Fruit fly (Drosophila melanogaster): ENCODE results near the gene Alg13.

Gene Alg13

dm6 chr3R:29124128-29124527 is 14.2 kb downstream of the Alg13 start:
- TF ChIP-seq CTCF (optimal IDR thresholded peaks at IDR 0.05), result no peak

dm6 chr3R:29122817-29123611 is 15.4 kb downstream of the Alg13 start, which contains the start of the genes yem and Ctl2:
yem (minus strand) TSS chr3R:29122879.
Ctl2 (plus strand) TSS chr3R:29123370.
- TF ChIP-seq CG8478 (optimal IDR thresholded peaks at IDR 0.05) (no peak), CTCF (optimal IDR thresholded peaks at IDR 0.05) (no peak)

- no peak for TF ChIP-seq CTCF (optimal IDR thresholded peaks at IDR 0.05)
- no peak for TF ChIP-seq CG8478 (optimal IDR thresholded peaks at IDR 0.05)
Observed at dm6 chr3R:29116167-29116725, 22.1 kb downstream of the Alg13 start, which contains the start of gene Atg14. Atg14 (plus strand) TSS chr3R:29116391.

- TF ChIP-seq CTCF (optimal IDR thresholded peaks at IDR 0.05) (no peak), CG8478 (optimal IDR thresholded peaks at IDR 0.05) (no peak)
Observed at dm6 chr3R:29113392-29113791, 25.0 kb downstream of the Alg13 start.

- no peak for TF ChIP-seq CG8478 (optimal IDR thresholded peaks at IDR 0.05)
Observed at dm6 chr3R:29112398-29113150, 25.8 kb downstream of the Alg13 start, which contains the start of the genes alpha-Man-Ib and Pdhb. alpha-Man-Ib (minus strand) TSS chr3R:29112822. Pdhb (plus strand) TSS chr3R:29113071.

dm6 chr3R:29111795-29112194 is 26.6 kb downstream of the Alg13 start:
- no peak for TF ChIP-seq CG8478 (optimal IDR thresholded peaks at IDR 0.05)
- no peak for TF ChIP-seq CTCF (optimal IDR thresholded peaks at IDR 0.05)

- TF ChIP-seq CTCF (optimal IDR thresholded peaks at IDR 0.05) (no peak), CG8478 (optimal IDR thresholded peaks at IDR 0.05) (no peak)
Observed at dm6 chr3R:29103227-29103626, 35.1 kb downstream of the Alg13 start.

dm6 chr3R:29098022-29098421 is 40.4 kb downstream of the Alg13 start:
- TF ChIP-seq CTCF (optimal IDR thresholded peaks at IDR 0.05) (no peak), CG8478 (optimal IDR thresholded peaks at IDR 0.05) (no peak)

- TF ChIP-seq CTCF (optimal IDR thresholded peaks at IDR 0.05) (no peak), CG8478 (optimal IDR thresholded peaks at IDR 0.05) (no peak)
Observed at dm6 chr3R:29096009-29096443, 42.3 kb downstream of the Alg13 start.

dm6 chr3R:29095525-29095924 is 42.8 kb downstream of the Alg13 start:
- TF ChIP-seq CTCF (optimal IDR thresholded peaks at IDR 0.05), result no peak
- TF ChIP-seq CG8478 (optimal IDR thresholded peaks at IDR 0.05), result no peak

dm6 chr3R:29094152-29094551 is 44.2 kb downstream of the Alg13 start:
- TF ChIP-seq CTCF (optimal IDR thresholded peaks at IDR 0.05) (no peak), CG8478 (optimal IDR thresholded peaks at IDR 0.05) (no peak)

- TF ChIP-seq CG8478 (optimal IDR thresholded peaks at IDR 0.05) (no peak), CTCF (optimal IDR thresholded peaks at IDR 0.05) (no peak)
Observed at dm6 chr3R:29091609-29092008, 46.8 kb downstream of the Alg13 start.

- no peak for TF ChIP-seq CTCF (optimal IDR thresholded peaks at IDR 0.05)
- no peak for TF ChIP-seq CG8478 (optimal IDR thresholded peaks at IDR 0.05)
Observed at dm6 chr3R:29089662-29090007, 48.7 kb downstream of the Alg13 start.

dm6 chr3R:29088938-29089661 is 49.3 kb downstream of the Alg13 start:
- TF ChIP-seq CTCF (optimal IDR thresholded peaks at IDR 0.05) (no peak), CG8478 (optimal IDR thresholded peaks at IDR 0.05) (no peak)
